Fruit fly (Drosophila melanogaster): Measurements from ENCODE around the gene Prosalpha4.

Prosalpha4 gene

dm6 chrX:16323063-16323462 lies 47.0 kb downstream of the Prosalpha4 start, which contains the start of the genes CG9917 and CG32579 (continued):
- TF ChIP-seq CrebB (tag; optimal IDR thresholded peaks at IDR 0.05) (no peak), Oaz (GFP tag; IDR thresholded peaks at IDR 0.05) (no peak), Sin3A (optimal IDR thresholded peaks at IDR 0.05) (peak; percentile 32), HLH3B (GFP tag; IDR thresholded peaks at IDR 0.05) (no peak), sna (GFP tag; IDR thresholded peaks at IDR 0.05; ENCODE audit: partially characterized antibody) (peak; percentile 63), CG32767 (GFP tag; IDR thresholded peaks at IDR 0.05) (no peak), Ssrp (tag; optimal IDR thresholded peaks at IDR 0.05) (no peak), tgo (GFP tag; IDR thresholded peaks at IDR 0.05) (no peak), CG13775 (GFP tag; optimal IDR thresholded peaks at IDR 0.05) (no peak), CG18599 (GFP tag; optimal IDR thresholded peaks at IDR 0.05) (no peak), Hr78 (GFP tag; optimal IDR thresholded peaks at IDR 0.05) (no peak), odd (GFP tag; optimal IDR thresholded peaks at IDR 0.05) (no peak), hkb (optimal IDR thresholded peaks at IDR 0.05) (no peak), hkb (GFP tag; IDR thresholded peaks at IDR 0.05) (no peak), CG30403 (GFP tag; optimal IDR thresholded peaks at IDR 0.05) (no peak), ERR (GFP tag; optimal IDR thresholded peaks at IDR 0.05) (no peak), CG15696 (tag; optimal IDR thresholded peaks at IDR 0.05) (no peak), B-H1 (GFP tag; IDR thresholded peaks at IDR 0.05) (no peak), otp (GFP tag; IDR thresholded peaks at IDR 0.05) (no peak), Myb (GFP tag; optimal IDR thresholded peaks at IDR 0.05) (peak; percentile 0), CG15514 (GFP tag; optimal IDR thresholded peaks at IDR 0.05) (peak; percentile 99), CG15073 (GFP tag; optimal IDR thresholded peaks at IDR 0.05) (no peak), lilli (GFP tag; optimal IDR thresholded peaks at IDR 0.05) (no peak), CG7928 (GFP tag; optimal IDR thresholded peaks at IDR 0.05) (no peak), YL-1 (GFP tag; optimal IDR thresholded peaks at IDR 0.05) (peak; percentile 19), Awh (GFP tag; IDR thresholded peaks at IDR 0.05) (no peak), CG7745 (tag; optimal IDR thresholded peaks at IDR 0.05) (peak; percentile 100), fd64A (GFP tag; optimal IDR thresholded peaks at IDR 0.05) (no peak), CG11398 (GFP tag; optimal IDR thresholded peaks at IDR 0.05) (no peak), Max (GFP tag; optimal IDR thresholded peaks at IDR 0.05) (no peak), CG8388 (GFP tag; optimal IDR thresholded peaks at IDR 0.05) (no peak), CG9876 (GFP tag; optimal IDR thresholded peaks at IDR 0.05) (no peak), CG16779 (GFP tag; IDR thresholded peaks at IDR 0.05) (no peak), BEAF-32 (GFP tag; optimal IDR thresholded peaks at IDR 0.05) (peak; percentile 76), nmo (GFP tag; optimal IDR thresholded peaks at IDR 0.05) (no peak), E2f1 (GFP tag; IDR thresholded peaks at IDR 0.05) (no peak), Bteb2 (GFP tag; optimal IDR thresholded peaks at IDR 0.05) (no peak), CG12071 (GFP tag; optimal IDR thresholded peaks at IDR 0.05) (no peak), Optix (GFP tag; IDR thresholded peaks at IDR 0.05) (no peak), Trl (optimal IDR thresholded peaks at IDR 0.05) (no peak), Trl (GFP tag; optimal IDR thresholded peaks at IDR 0.05) (no peak), CG2712 (tag; optimal IDR thresholded peaks at IDR 0.05) (no peak), CG8281 (tag; optimal IDR thresholded peaks at IDR 0.05) (no peak), CG8478 (optimal IDR thresholded peaks at IDR 0.05) (no peak), hth (optimal IDR thresholded peaks at IDR 0.05) (no peak), psq (GFP tag; optimal IDR thresholded peaks at IDR 0.05) (no peak)
